Worm (Caenorhabditis elegans) whole organism, young adult: ENCODE data around the gene srz-24.
A peak's percentile ranks its signal among the peaks of the same experiment; 100 is the strongest.

Source experiments
- F55B11.4 ChIP-seq: sonication (generic microtip); optimal IDR thresholded peaks from 2 replicates; lab custom pipeline; 2016; ENCODE audit warnings: missing compliant biosample characterization, missing genetic modification characterization, borderline replicate concordance; ENCODE audit not compliant: insufficient read depth
- aptf-3 ChIP-seq: fragments of 200-800 bp; sonication (Bioruptor generic); IDR thresholded peaks from 2 replicates; pipeline ENCODE4 v1.3.6; 2022; ENCODE audit warnings: missing genetic modification characterization, missing compliant biosample characterization
- attf-3 ChIP-seq: fragments of 200-800 bp; sonication (Bioruptor generic); conservative IDR thresholded peaks from 2 replicates; pipeline ENCODE4 v1.3.6; 2022; ENCODE audit warnings: missing genetic modification reagents, missing genetic modification characterization, missing compliant biosample characterization
- fkh-3 ChIP-seq: sonication (generic microtip); optimal IDR thresholded peaks from 2 replicates; lab custom pipeline; 2016; ENCODE audit warnings: mild to moderate bottlenecking, missing genetic modification characterization, missing compliant biosample characterization
- madf-10 ChIP-seq: sonication (generic microtip); optimal IDR thresholded peaks from 2 replicates; lab custom pipeline; 2016; ENCODE audit warnings: mild to moderate bottlenecking, missing genetic modification characterization, missing compliant biosample characterization
- mes-4 ChIP-seq: sonication (generic microtip); optimal IDR thresholded peaks from 2 replicates; lab custom pipeline; 2016; ENCODE audit warnings: missing genotype, missing genetic modification characterization, missing compliant biosample characterization
- nhr-120 ChIP-seq: fragments of 200-800 bp; sonication (Bioruptor generic); IDR thresholded peaks from 2 replicates; pipeline ENCODE4 v1.3.6; 2022; ENCODE audit warnings: missing genetic modification characterization, missing compliant biosample characterization
- rec-8 ChIP-seq, 2 experiments: sonication (generic microtip); optimal IDR thresholded peaks; 2 replicates each; lab custom pipeline; 2016; ENCODE audit warnings: mild to moderate bottlenecking in 2 of 2, missing genetic modification characterization in 2 of 2, missing genetic modification reagents in 2 of 2, missing genotype in 2 of 2, missing biosample characterization in 1 of 2, missing compliant biosample characterization in 1 of 2, moderate library complexity in 1 of 2
- snpc-1.3 ChIP-seq: sonication (generic microtip); optimal IDR thresholded peaks from 2 replicates; lab custom pipeline; 2017; ENCODE audit warnings: missing genetic modification characterization, mild to moderate bottlenecking, missing compliant biosample characterization, antibody characterized with exemption, moderate library complexity, missing genotype, missing genetic modification reagents; ENCODE audit not compliant: insufficient read depth
- snpc-3.4 ChIP-seq: sonication (generic microtip); optimal IDR thresholded peaks from 2 replicates; lab custom pipeline; 2017; ENCODE audit warnings: missing genetic modification characterization, mild to moderate bottlenecking, missing compliant biosample characterization, antibody characterized with exemption, moderate library complexity, missing genotype, missing genetic modification reagents

The srz-24 gene

ce11 chrIV:4930754-4931322, 50.1 kb downstream of the srz-24 start (continued):
- TF ChIP-seq attf-3 (GFP tag; lab: Robert Waterston, UW) = no peak
- peak; percentile 18 for TF ChIP-seq madf-10 (tag; lab: Kevin White, UChicago)
- peak; percentile 90 for TF ChIP-seq snpc-3.4 (tag; lab: Kevin White, UChicago)
- TF ChIP-seq F55B11.4 (tag; lab: Kevin White, UChicago) = no peak
- peak; percentile 45 for TF ChIP-seq fkh-3 (tag; lab: Kevin White, UChicago)
- 0 out of 2 replicates have a peak, but pooled peaks have one; percentile 49 for TF ChIP-seq nhr-120 (GFP tag; lab: Robert Waterston, UW)
- no peak for TF ChIP-seq rec-8 (tag; optimal IDR thresholded peaks at IDR 0.05; lab: Kevin White, UChicago)
- TF ChIP-seq snpc-1.3 (tag; lab: Kevin White, UChicago) = peak; percentile 59

DNA sequence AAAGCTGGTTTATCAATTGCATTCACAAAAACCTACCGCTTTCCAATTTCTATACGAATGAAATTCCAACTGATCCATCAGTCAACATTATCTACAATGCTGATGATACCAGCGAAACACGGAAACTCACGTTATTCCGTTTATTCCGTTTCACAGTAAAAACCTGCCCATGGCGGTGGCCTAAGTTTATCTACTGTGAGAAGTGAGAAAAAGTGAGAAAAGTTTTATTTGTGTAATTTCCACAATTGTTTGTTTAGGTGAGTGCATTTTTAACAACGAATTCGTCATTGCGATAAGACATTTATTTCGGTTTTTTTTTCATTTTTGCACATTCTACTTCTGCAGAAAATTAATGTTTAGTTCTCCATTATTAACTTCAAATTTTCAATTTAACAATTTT, 50.9 kb downstream of the srz-24 start, which contains the start of gene Y9C9A.8:
TSS of gene Y9C9A.8 (plus strand) at position 301 of the 400 bp plus-strand sequence.
- TF ChIP-seq aptf-3 (GFP tag; lab: Robert Waterston, UW) (no peak), mes-4 (tag; lab: Kevin White, UChicago) (no peak)
- TF ChIP-seq, all 124 proteins: peak for 0
